Fruit fly (Drosophila melanogaster) Kc167 (cell line): ENCODE data around the gene Ubi-p5E.

Experiments
- Myc ChIP-seq: fragments of >200 bp; optimal IDR thresholded peaks from 2 replicates; lab custom pipeline; 2017; ENCODE audit warnings: missing external identifiers
- h ChIP-seq: fragments of >200 bp; optimal IDR thresholded peaks from 3 replicates; lab custom pipeline; 2018; ENCODE audit warnings: missing external identifiers
- insv ChIP-seq: fragments of >200 bp; optimal IDR thresholded peaks from 3 replicates; lab custom pipeline; 2018; ENCODE audit warnings: missing external identifiers
- psq ChIP-seq: fragments of >200 bp; optimal IDR thresholded peaks from 2 replicates; lab custom pipeline; 2017; ENCODE audit warnings: missing external identifiers

DNA sequence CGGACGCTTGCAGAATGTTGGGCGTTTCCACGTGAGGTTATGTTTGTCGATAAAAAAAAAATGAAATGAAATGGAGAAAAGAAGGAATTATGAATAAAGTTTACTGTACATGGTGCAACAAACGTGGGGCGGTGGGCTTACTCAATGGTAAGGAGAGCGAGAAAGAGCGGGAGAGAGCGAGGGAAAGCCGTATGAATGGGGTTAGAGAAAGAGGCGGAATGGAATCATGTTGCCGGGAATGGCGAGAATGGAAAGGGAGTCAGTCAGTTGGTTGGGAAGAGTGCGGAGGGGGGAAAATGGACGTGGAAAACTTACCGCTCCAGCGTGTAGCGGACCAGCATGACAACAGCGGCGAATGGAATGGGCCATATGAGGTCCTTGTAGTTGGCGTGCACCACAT lies 13.4 kb downstream of the Ubi-p5E start:
- TF ChIP-seq h (no peak), insv (lab: Kevin White, UChicago) (no peak), psq (lab: Kevin White, UChicago) (no peak), Myc (lab: Kevin White, UChicago) (no peak)
